Worm (Caenorhabditis elegans): ENCODE data around the gene nhr-46.

ce11 chrIV:5805477-5805876 is 47.8 kb upstream of the nhr-46 start:
- no peak for TF ChIP-seq lin-32 (GFP tag; optimal IDR thresholded peaks at IDR 0.05)
- no peak for TF ChIP-seq hlh-1 (tag; optimal IDR thresholded peaks at IDR 0.05)
- TF ChIP-seq pha-4 (tag; optimal IDR thresholded peaks at IDR 0.05): no peak
- TF ChIP-seq lsy-2 (tag; optimal IDR thresholded peaks at IDR 0.05): peak; percentile 87
- TF ChIP-seq cnd-1 (tag; optimal IDR thresholded peaks at IDR 0.05): no peak
- no peak for TF ChIP-seq nhr-28 (tag; optimal IDR thresholded peaks at IDR 0.05)
- no peak for TF ChIP-seq elt-3 (tag; optimal IDR thresholded peaks at IDR 0.05)
- no peak for TF ChIP-seq M03D4.4 (tag; optimal IDR thresholded peaks at IDR 0.05)
- TF ChIP-seq mab-5 (tag; optimal IDR thresholded peaks at IDR 0.05): no peak
- TF ChIP-seq nhr-237 (tag; optimal IDR thresholded peaks at IDR 0.05): no peak
- TF ChIP-seq ztf-11 (tag; optimal IDR thresholded peaks at IDR 0.05): no peak
- no peak for TF ChIP-seq snpc-4 (tag; optimal IDR thresholded peaks at IDR 0.05)

All from whole organism, mixed stage, embryonic.